Fruit fly (Drosophila melanogaster) whole organism, prepupa: ENCODE measurements around the gene Mpcp2.

Experiments used
- CG10669 ChIP-seq: fragments of 200-800 bp; sonication (Bioruptor generic); optimal IDR thresholded peaks from 3 replicates; lab custom pipeline; 2018; ENCODE audit warnings: missing biosample characterization, mild to moderate bottlenecking, missing genetic modification characterization, moderate library complexity
- CG11762 ChIP-seq: fragments of 200-800 bp; sonication (Bioruptor generic); optimal IDR thresholded peaks from 3 replicates; lab custom pipeline; 2016; ENCODE audit warnings: missing biosample characterization, missing genetic modification characterization; ENCODE audit not compliant: insufficient read depth
- CG15336 ChIP-seq: fragments of 200-800 bp; sonication (Bioruptor generic); IDR thresholded peaks from 2 replicates; pipeline ENCODE4 v1.3.6; 2022; ENCODE audit warnings: missing biosample characterization, missing genetic modification characterization
- CG1621 ChIP-seq: fragments of 200-800 bp; sonication (Bioruptor generic); optimal IDR thresholded peaks from 3 replicates; lab custom pipeline; 2018; ENCODE audit warnings: missing biosample characterization, mild to moderate bottlenecking, missing genetic modification characterization
- CG3032 ChIP-seq: fragments of 200-800 bp; optimal IDR thresholded peaks from 2 replicates; lab custom pipeline; 2019; ENCODE audit warnings: missing biosample characterization, mild to moderate bottlenecking, missing genetic modification characterization, moderate library complexity
- CG31627 ChIP-seq: fragments of 200-800 bp; sonication (Bioruptor generic); optimal IDR thresholded peaks from 3 replicates; lab custom pipeline; 2016; ENCODE audit warnings: missing biosample characterization, missing genetic modification characterization
- CG3919 ChIP-seq: fragments of 200-800 bp; sonication (Bioruptor generic); optimal IDR thresholded peaks from 3 replicates; lab custom pipeline; 2016; ENCODE audit warnings: missing biosample characterization, missing genetic modification characterization
- CG6163 ChIP-seq: fragments of 200-800 bp; sonication (Bioruptor generic); IDR thresholded peaks from 3 replicates; pipeline ENCODE4 v1.3.6; 2022; ENCODE audit warnings: missing biosample characterization, missing genetic modification characterization
- CG6276 ChIP-seq: fragments of 200-800 bp; sonication (Bioruptor generic); optimal IDR thresholded peaks from 2 replicates; lab custom pipeline; 2017; ENCODE audit warnings: missing biosample characterization, mild to moderate bottlenecking, missing genetic modification characterization
- CG6808 ChIP-seq: fragments of 200-800 bp; sonication (Bioruptor generic); optimal IDR thresholded peaks from 3 replicates; lab custom pipeline; 2017; ENCODE audit warnings: missing biosample characterization, missing genetic modification characterization, mild to moderate bottlenecking, moderate library complexity, missing genetic modification reagents
- CG6854 ChIP-seq: fragments of 200-800 bp; sonication (Bioruptor generic); optimal IDR thresholded peaks from 2 replicates; lab custom pipeline; 2017; ENCODE audit warnings: missing biosample characterization, mild to moderate bottlenecking, missing genetic modification characterization
- CG7368 ChIP-seq: fragments of 200-800 bp; sonication (Bioruptor generic); optimal IDR thresholded peaks from 3 replicates; lab custom pipeline; 2016; ENCODE audit warnings: missing biosample characterization, missing genetic modification characterization
- CG9139 ChIP-seq: fragments of 200-800 bp; sonication (Bioruptor generic); optimal IDR thresholded peaks from 3 replicates; lab custom pipeline; 2017; ENCODE audit warnings: missing biosample characterization, mild to moderate bottlenecking, missing genetic modification characterization
- Eip75B ChIP-seq: fragments of 200-800 bp; sonication (Bioruptor generic); optimal IDR thresholded peaks from 3 replicates; lab custom pipeline; 2016; ENCODE audit warnings: missing biosample characterization, missing genetic modification characterization
- Eip78C ChIP-seq: fragments of 200-800 bp; sonication (Bioruptor generic); peaks from one replicate; lab custom pipeline; 2016; ENCODE audit warnings: missing biosample characterization, missing genetic modification characterization
- Hr38 ChIP-seq: sonication (Bioruptor generic); optimal IDR thresholded peaks from 2 replicates; lab custom pipeline; 2016; ENCODE audit warnings: missing biosample characterization, missing genetic modification characterization
- Hr39 ChIP-seq: fragments of 200-800 bp; sonication (Bioruptor generic); optimal IDR thresholded peaks from 2 replicates; lab custom pipeline; 2016; ENCODE audit warnings: missing biosample characterization, missing genetic modification characterization
- Lpt ChIP-seq: fragments of 200-800 bp; sonication (Bioruptor generic); optimal IDR thresholded peaks from 3 replicates; lab custom pipeline; 2016; ENCODE audit warnings: missing biosample characterization, missing genetic modification characterization
- Met ChIP-seq: fragments of 200-800 bp; sonication (Bioruptor generic); optimal IDR thresholded peaks from 3 replicates; lab custom pipeline; 2016; ENCODE audit warnings: missing biosample characterization, missing genetic modification characterization
- Smox ChIP-seq: fragments of 200-800 bp; sonication (Bioruptor generic); optimal IDR thresholded peaks from 3 replicates; lab custom pipeline; 2016; ENCODE audit warnings: missing biosample characterization, missing genetic modification characterization
- acj6 ChIP-seq: fragments of 200-800 bp; sonication (Bioruptor generic); optimal IDR thresholded peaks from 3 replicates; lab custom pipeline; 2016; ENCODE audit warnings: missing biosample characterization, missing genetic modification characterization
- cyc ChIP-seq: fragments of 200-800 bp; sonication (Bioruptor generic); optimal IDR thresholded peaks from 3 replicates; lab custom pipeline; 2016; ENCODE audit warnings: missing biosample characterization, missing genetic modification characterization
- dac ChIP-seq: fragments of 200-800 bp; sonication (Bioruptor generic); optimal IDR thresholded peaks from 2 replicates; lab custom pipeline; 2017; ENCODE audit warnings: missing biosample characterization, mild to moderate bottlenecking, missing genetic modification characterization
- dsx ChIP-seq: fragments of 200-800 bp; optimal IDR thresholded peaks from 3 replicates; lab custom pipeline; 2019; ENCODE audit warnings: missing biosample characterization, mild to moderate bottlenecking, missing genetic modification characterization, moderate library complexity; ENCODE audit not compliant: poor library complexity, severe bottlenecking
- eg ChIP-seq: fragments of 200-800 bp; sonication (Bioruptor generic); IDR thresholded peaks from 3 replicates; pipeline ENCODE4 v1.3.6; 2022; ENCODE audit warnings: missing biosample characterization, missing genetic modification characterization
- esn ChIP-seq: fragments of 200-800 bp; sonication (Bioruptor generic); optimal IDR thresholded peaks from 2 replicates; lab custom pipeline; 2016; ENCODE audit warnings: missing biosample characterization, mild to moderate bottlenecking, missing genetic modification characterization, moderate library complexity
- fd59A ChIP-seq: fragments of 200-800 bp; sonication (Bioruptor generic); optimal IDR thresholded peaks from 2 replicates; lab custom pipeline; 2017; ENCODE audit warnings: missing biosample characterization, mild to moderate bottlenecking, missing genetic modification characterization, missing genetic modification reagents
- fkh ChIP-seq: fragments of 200-800 bp; sonication (Bioruptor generic); optimal IDR thresholded peaks from 3 replicates; lab custom pipeline; 2017; ENCODE audit warnings: missing biosample characterization, mild to moderate bottlenecking, missing genetic modification characterization, moderate library complexity
- salr ChIP-seq, 2 experiments: fragments of 200-800 bp; sonication (Bioruptor generic); optimal IDR thresholded peaks; 3 replicates each; lab custom pipeline; 2016 to 2018; ENCODE audit warnings: missing biosample characterization in 2 of 2, missing genetic modification characterization in 2 of 2, mild to moderate bottlenecking in 1 of 2
- spab ChIP-seq: fragments of 200-800 bp; sonication (Bioruptor generic); optimal IDR thresholded peaks from 2 replicates; lab custom pipeline; 2017; ENCODE audit warnings: missing biosample characterization, mild to moderate bottlenecking, missing genetic modification characterization, missing genetic modification reagents
- ss ChIP-seq, 2 experiments: fragments of 200-800 bp; sonication (Bioruptor generic); optimal IDR thresholded peaks; 2 replicates in 1 of 2; 3 replicates in 1 of 2; lab custom pipeline; 2017 to 2018; ENCODE audit warnings: mild to moderate bottlenecking in 2 of 2, missing biosample characterization in 2 of 2, missing genetic modification characterization in 2 of 2, moderate library complexity in 1 of 2
- svp ChIP-seq: fragments of 200-800 bp; sonication (Bioruptor generic); peaks from one replicate; lab custom pipeline; 2016; ENCODE audit warnings: missing biosample characterization, missing genetic modification characterization

The Mpcp2 gene

DNA sequence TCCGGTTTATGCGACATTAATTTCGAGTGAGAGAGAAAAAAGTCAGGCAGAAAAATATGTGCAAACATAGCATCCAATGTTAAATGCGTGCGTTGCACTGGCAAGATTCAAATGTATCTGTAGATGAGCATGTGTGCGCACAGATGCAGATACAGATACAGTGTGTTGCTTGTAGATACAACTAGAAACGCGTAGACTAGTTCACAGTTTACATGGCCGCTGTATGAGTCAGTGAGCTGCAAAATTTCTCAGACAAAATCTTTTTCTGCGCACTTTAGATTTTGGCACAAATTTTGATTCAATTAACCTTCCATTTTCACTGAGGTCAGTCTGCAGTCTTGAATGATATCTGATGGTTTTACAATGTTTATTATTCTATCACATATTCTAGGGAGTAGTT lies 18.7 kb downstream of the Mpcp2 start:
- TF ChIP-seq ss (GFP tag; optimal IDR thresholded peaks at IDR 0.05; lab: Kevin White, UChicago) (no peak), Hr38 (GFP tag; lab: Kevin White, UChicago) (no peak), Lpt (peak; percentile 31), fd59A (GFP tag; lab: Kevin White, UChicago) (no peak), CG9139 (GFP tag; lab: Kevin White, UChicago) (peak; percentile 3), CG6808 (peak; percentile 22), CG15336 (0 out of 2 replicates have a peak, but pooled peaks have one; percentile 11), dsx (GFP tag; lab: Kevin White, UChicago) (peak; percentile 6), Met (GFP tag; lab: Kevin White, UChicago) (no peak), Smox (GFP tag; lab: Kevin White, UChicago) (no peak)

DNA sequence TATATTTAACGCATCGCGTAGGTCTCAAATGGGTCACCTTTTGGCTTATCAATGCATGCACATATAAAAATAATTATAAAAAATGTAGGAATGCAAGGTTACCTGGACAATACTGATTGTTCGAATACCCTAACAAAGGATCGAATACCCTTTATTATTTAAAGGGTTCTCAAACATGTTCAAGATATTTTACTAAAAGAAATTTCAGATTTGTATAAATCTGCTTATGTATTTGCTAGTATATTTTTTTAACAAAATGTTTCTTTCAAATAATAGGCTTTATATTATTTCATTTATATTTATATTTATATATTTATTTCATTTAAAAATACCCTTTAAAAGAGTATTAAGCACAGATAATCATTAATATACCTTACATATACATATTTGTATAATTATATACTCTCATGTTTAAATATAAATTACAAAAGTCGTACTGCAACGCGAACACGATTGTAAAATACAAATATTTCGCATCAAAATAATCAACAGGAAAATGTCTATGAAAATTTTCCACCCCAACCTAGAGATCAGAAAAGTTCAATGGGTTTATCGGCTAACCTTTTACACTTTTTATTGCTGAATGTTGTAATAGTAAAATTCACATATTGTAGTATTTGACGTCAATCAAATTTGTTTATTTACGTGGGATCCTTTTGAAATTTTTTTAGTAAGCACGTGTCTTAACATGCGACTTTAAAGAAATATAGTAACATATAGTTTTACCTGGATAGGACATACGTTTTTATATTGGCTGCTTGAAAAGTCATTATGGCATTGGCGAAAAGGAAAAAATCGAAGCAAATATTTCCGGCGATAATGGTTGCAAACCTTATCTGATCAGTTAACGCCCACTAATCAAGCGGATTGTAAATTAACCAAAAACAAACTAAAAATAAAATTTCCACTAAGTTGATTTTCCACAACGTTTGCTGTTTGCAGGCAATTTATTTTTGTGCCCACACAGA lies 19.6 kb downstream of the Mpcp2 start:
- TF ChIP-seq CG7368 (GFP tag; lab: Kevin White, UChicago): no peak
- TF ChIP-seq svp (GFP tag; lab: Kevin White, UChicago): peak; percentile 90
- TF ChIP-seq CG1621 (tag; lab: Kevin White, UChicago): no peak
- TF ChIP-seq CG3032: peak; percentile 1
- TF ChIP-seq Eip78C (GFP tag; lab: Kevin White, UChicago): peak; percentile 37

DNA sequence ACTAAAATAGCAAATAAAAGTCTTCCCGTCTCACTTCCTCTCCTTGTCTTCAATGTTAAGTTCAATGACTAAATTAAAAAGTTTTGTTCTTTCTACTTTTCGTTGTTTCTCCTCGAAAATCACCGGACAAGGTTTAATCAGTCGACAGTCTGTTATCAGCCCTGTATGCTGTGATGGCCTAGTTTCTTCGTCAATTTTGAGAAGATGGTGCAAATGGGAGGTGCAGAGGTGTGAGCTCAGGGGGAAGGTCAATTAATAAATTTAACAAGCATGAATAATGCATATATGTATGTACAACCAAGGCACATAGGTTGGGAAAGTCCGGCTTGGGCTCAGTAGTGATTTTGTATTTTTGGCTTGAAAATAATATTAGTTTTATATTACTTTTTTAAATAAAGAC lies 20.6 kb downstream of the Mpcp2 start:
- TF ChIP-seq svp (GFP tag; lab: Kevin White, UChicago) (peak; percentile 70), spab (GFP tag; lab: Kevin White, UChicago) (no peak)

- TF ChIP-seq CG6808: peak; percentile 1
- TF ChIP-seq CG11762: no peak
These were observed 21.6 kb downstream of the Mpcp2 start for dm6 chr3L:14558947-14559509.

dm6 chr3L:14559659-14560058 lies 22.2 kb downstream of the Mpcp2 start, which contains the start of gene CG34039:
TSS of gene CG34039 (plus strand) at chr3L:14560000.
- TF ChIP-seq CG11762: no peak
- no peak for TF ChIP-seq Eip75B (GFP tag; lab: Kevin White, UChicago)
- peak; percentile 76 for TF ChIP-seq fkh (GFP tag; lab: Kevin White, UChicago)
- TF ChIP-seq svp (GFP tag; lab: Kevin White, UChicago): peak; percentile 68
- peak; percentile 21 for TF ChIP-seq esn (GFP tag; lab: Kevin White, UChicago)
- TF ChIP-seq cyc (GFP tag; lab: Kevin White, UChicago): no peak
- no peak for TF ChIP-seq acj6 (GFP tag; lab: Kevin White, UChicago)
- no peak for TF ChIP-seq Lpt
- peak; percentile 42 for TF ChIP-seq Eip78C (GFP tag; lab: Kevin White, UChicago)
- no peak for TF ChIP-seq dac (GFP tag; lab: Kevin White, UChicago)
- no peak for TF ChIP-seq CG10669
- TF ChIP-seq CG31627 (GFP tag; lab: Kevin White, UChicago): no peak
- no peak for TF ChIP-seq eg
- TF ChIP-seq CG6163 (GFP tag; lab: Robert Waterston, UW): no peak
- TF ChIP-seq, all 60 proteins: peak for 4

DNA sequence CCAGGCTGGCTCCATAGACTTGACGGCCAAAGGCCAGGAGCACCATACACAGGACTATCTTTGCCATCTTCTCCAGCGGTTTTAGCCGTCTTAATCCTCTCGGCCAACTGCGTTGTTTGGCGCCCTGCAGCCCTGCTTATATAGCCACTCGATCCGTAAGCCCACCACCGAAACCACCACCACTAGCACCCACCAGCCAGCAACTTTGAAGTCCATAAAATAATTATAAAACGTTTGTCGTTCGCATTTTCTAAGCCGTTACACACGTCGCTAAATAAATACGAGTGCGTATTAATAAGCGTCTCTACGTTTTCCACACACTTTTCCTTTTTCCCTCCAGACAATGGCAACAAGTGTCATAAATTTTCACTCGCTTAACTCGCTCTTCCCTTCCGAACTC lies 23.2 kb downstream of the Mpcp2 start, which contains the start of gene Lk:
Gene Lk, minus strand, starts transcription at position 101 of the 400 bp plus-strand sequence.
- TF ChIP-seq CG6276 (GFP tag; lab: Kevin White, UChicago) (no peak), ss (GFP tag; optimal IDR thresholded peaks at IDR 0.05; lab: Kevin White, UChicago) (no peak), CG6854 (GFP tag; lab: Kevin White, UChicago) (no peak), CG6808 (no peak), cyc (GFP tag; lab: Kevin White, UChicago) (no peak), salr (GFP tag; optimal IDR thresholded peaks at IDR 0.05; lab: Kevin White, UChicago) (no peak), acj6 (GFP tag; lab: Kevin White, UChicago) (no peak), CG3919 (GFP tag; lab: Kevin White, UChicago) (no peak), Hr39 (GFP tag; lab: Kevin White, UChicago) (no peak), dac (GFP tag; lab: Kevin White, UChicago) (no peak)
